Worm (Caenorhabditis elegans) whole organism, early embryonic: ENCODE measurements around the gene dnj-9.
"Not testable (repeated sequence)": the region's sequence is repeated elsewhere in the genome, so short reads cannot be mapped to it uniquely, and the experiment has no call there.

Source experiments
- B0310.2 ChIP-seq: sonication (generic microtip); optimal IDR thresholded peaks from 2 replicates; lab custom pipeline; 2016; ENCODE audit warnings: mild to moderate bottlenecking, missing genetic modification characterization, missing compliant biosample characterization
- F13C5.2 ChIP-seq: sonication (generic microtip); optimal IDR thresholded peaks from 2 replicates; lab custom pipeline; 2017; ENCODE audit warnings: mild to moderate bottlenecking, missing genetic modification characterization, inconsistent platforms, missing compliant biosample characterization
- aly-1 ChIP-seq: sonication (generic microtip); optimal IDR thresholded peaks from 2 replicates; lab custom pipeline; 2016; ENCODE audit warnings: missing genetic modification characterization, missing compliant biosample characterization
- ama-1 ChIP-seq: fragments of 150-350 bp; optimal IDR thresholded peaks from 2 replicates; lab custom pipeline; 2014
- ceh-13 ChIP-seq: fragments of 200-800 bp; sonication (Bioruptor generic); optimal IDR thresholded peaks from 2 replicates; lab custom pipeline; 2018; ENCODE audit warnings: mild to moderate bottlenecking, missing genetic modification characterization, missing compliant biosample characterization
- ceh-36 ChIP-seq: sonication (generic microtip); optimal IDR thresholded peaks from 2 replicates; lab custom pipeline; 2016; ENCODE audit warnings: missing genetic modification characterization, inconsistent platforms, missing compliant biosample characterization
- ets-7 ChIP-seq: sonication (generic microtip); optimal IDR thresholded peaks from 2 replicates; lab custom pipeline; 2016; ENCODE audit warnings: missing genotype, missing genetic modification characterization, missing compliant biosample characterization
- flt-1 ChIP-seq: fragments of 200-800 bp; sonication (Bioruptor generic); IDR thresholded peaks from 2 replicates; pipeline ENCODE4 v1.3.6; 2022; ENCODE audit warnings: missing genetic modification characterization, missing compliant biosample characterization
- hmbx-1 ChIP-seq: sonication (generic microtip); optimal IDR thresholded peaks from 2 replicates; lab custom pipeline; 2016; ENCODE audit warnings: mild to moderate bottlenecking, missing genetic modification characterization, missing compliant biosample characterization
- hmg-4 ChIP-seq: fragments of 200-800 bp; sonication (Bioruptor generic); optimal IDR thresholded peaks from 2 replicates; lab custom pipeline; 2018; ENCODE audit warnings: mild to moderate bottlenecking, missing genetic modification characterization, missing compliant biosample characterization
- hnd-1 ChIP-seq: sonication (generic microtip); optimal IDR thresholded peaks from 2 replicates; lab custom pipeline; 2016; ENCODE audit warnings: missing genetic modification characterization, missing compliant biosample characterization
- pes-1 ChIP-seq: fragments of 200-800 bp; sonication (Bioruptor generic); IDR thresholded peaks from 2 replicates; pipeline ENCODE4 v1.3.6; 2022; ENCODE audit warnings: missing genetic modification reagents, missing genetic modification characterization, missing compliant biosample characterization
- scrt-1 ChIP-seq: fragments of 200-800 bp; sonication (Bioruptor generic); IDR thresholded peaks from 2 replicates; pipeline ENCODE4 v1.3.6; 2022; ENCODE audit warnings: missing genetic modification characterization, missing compliant biosample characterization
- sea-1 ChIP-seq: fragments of 200-800 bp; sonication (Bioruptor generic); conservative IDR thresholded peaks from 2 replicates; pipeline ENCODE4 v1.3.6; 2022; ENCODE audit warnings: missing genetic modification characterization, missing compliant biosample characterization
- tbx-11 ChIP-seq: fragments of 200-800 bp; sonication (Bioruptor generic); IDR thresholded peaks from 2 replicates; pipeline ENCODE4 v1.3.6; 2022; ENCODE audit warnings: missing genetic modification characterization, missing compliant biosample characterization
- tbx-37 ChIP-seq: fragments of 200-800 bp; sonication (Bioruptor generic); conservative IDR thresholded peaks from 2 replicates; pipeline ENCODE4 v1.3.6; 2022; ENCODE audit warnings: missing genetic modification reagents, missing genetic modification characterization, missing compliant biosample characterization
- tra-4 ChIP-seq: sonication (generic microtip); optimal IDR thresholded peaks from 2 replicates; lab custom pipeline; 2017; ENCODE audit warnings: missing genetic modification characterization, missing compliant biosample characterization

Gene dnj-9

ce11 chrII:4857873-4858364 is 6.1 kb downstream of the dnj-9 start, which contains the start of gene F11G11.5:
F11G11.5 (plus strand) TSS chrII:4857923.
- no peak for TF ChIP-seq tbx-11
- no peak for TF ChIP-seq tbx-37 (GFP tag; lab: Robert Waterston, UW)
- no peak for TF ChIP-seq B0310.2 (tag; lab: Kevin White, UChicago)
- no peak for TF ChIP-seq sea-1 (GFP tag; lab: Robert Waterston, UW)
- no peak for TF ChIP-seq hmbx-1
- TF ChIP-seq hmg-4 (GFP tag; lab: Kevin White, UChicago), result no peak
- TF ChIP-seq flt-1 (GFP tag; lab: Robert Waterston, UW), result no peak
- no peak for TF ChIP-seq hnd-1 (tag; lab: Kevin White, UChicago)

- TF ChIP-seq aly-1 (tag; lab: Kevin White, UChicago), result no peak
- no peak for TF ChIP-seq hmg-4 (GFP tag; lab: Kevin White, UChicago)
- TF ChIP-seq sea-1 (GFP tag; lab: Robert Waterston, UW), result no peak
- TF ChIP-seq tbx-11, result no peak
- no peak for TF ChIP-seq flt-1 (GFP tag; lab: Robert Waterston, UW)
- no peak for TF ChIP-seq ceh-36 (tag; lab: Kevin White, UChicago)
- TF ChIP-seq tra-4 (tag; lab: Kevin White, UChicago), result no peak
- TF ChIP-seq ama-1 (lab: Kevin White, UChicago), result no peak
- no peak for TF ChIP-seq ceh-13 (GFP tag; lab: Kevin White, UChicago)
- no peak for TF ChIP-seq pes-1 (GFP tag; lab: Robert Waterston, UW)
- TF ChIP-seq hmbx-1, result no peak
- no peak for TF ChIP-seq F13C5.2 (tag; lab: Kevin White, UChicago)
These were observed 7.1 kb downstream of the dnj-9 start for ce11 chrII:4858906-4859411.

DNA sequence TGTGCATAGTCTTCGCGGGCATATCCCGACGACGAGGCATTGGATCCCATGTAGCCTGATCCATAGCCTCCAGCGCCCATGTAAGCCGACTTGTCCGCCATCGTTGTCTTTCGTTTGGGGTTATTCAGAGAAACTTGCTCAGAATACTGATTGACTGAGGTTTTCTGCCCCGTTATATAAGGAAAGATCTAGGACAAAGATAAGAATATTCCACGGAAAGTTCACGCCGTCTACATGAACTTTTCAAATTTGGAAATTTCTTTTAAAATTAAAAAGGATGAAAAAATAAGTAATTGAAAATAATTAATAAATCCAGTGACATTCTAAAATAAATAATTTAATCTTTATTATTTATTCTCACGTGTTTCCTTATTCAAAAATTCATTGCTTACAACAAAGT is 8.4 kb downstream of the dnj-9 start, which contains the start of the genes nspd-5 and F11G11.4:
Gene nspd-5 (minus strand): TSS at position 101 of the 400 bp plus-strand sequence.
Gene F11G11.4 (plus strand): TSS at position 335 of the 400 bp plus-strand sequence.
- not testable (repeated sequence) for TF ChIP-seq tbx-37 (GFP tag; lab: Robert Waterston, UW); ama-1 (lab: Kevin White, UChicago); ceh-13 (GFP tag; lab: Kevin White, UChicago)

- TF ChIP-seq ceh-36 (tag; lab: Kevin White, UChicago) (no peak), B0310.2 (tag; lab: Kevin White, UChicago) (no peak), ama-1 (lab: Kevin White, UChicago) (no peak), tra-4 (tag; lab: Kevin White, UChicago) (no peak), ceh-13 (GFP tag; lab: Kevin White, UChicago) (no peak), sea-1 (GFP tag; lab: Robert Waterston, UW) (no peak), scrt-1 (GFP tag; lab: Robert Waterston, UW) (no peak)
These were observed 11.5 kb downstream of the dnj-9 start, which contains the start of the genes mpst-4 and F11G11.14 for ce11 chrII:4863357-4863756. mpst-4 (minus strand) TSS chrII:4863457. F11G11.14 (plus strand) TSS chrII:4863681.

ce11 chrII:4866045-4866444 is 14.2 kb downstream of the dnj-9 start:
- TF ChIP-seq ama-1 (lab: Kevin White, UChicago) (no peak), aly-1 (tag; lab: Kevin White, UChicago) (no peak), F13C5.2 (tag; lab: Kevin White, UChicago) (no peak), hnd-1 (tag; lab: Kevin White, UChicago) (no peak), sea-1 (GFP tag; lab: Robert Waterston, UW) (no peak), hmg-4 (GFP tag; lab: Kevin White, UChicago) (no peak), hmbx-1 (no peak), tbx-37 (GFP tag; lab: Robert Waterston, UW) (no peak), pes-1 (GFP tag; lab: Robert Waterston, UW) (no peak), tra-4 (tag; lab: Kevin White, UChicago) (no peak)

DNA sequence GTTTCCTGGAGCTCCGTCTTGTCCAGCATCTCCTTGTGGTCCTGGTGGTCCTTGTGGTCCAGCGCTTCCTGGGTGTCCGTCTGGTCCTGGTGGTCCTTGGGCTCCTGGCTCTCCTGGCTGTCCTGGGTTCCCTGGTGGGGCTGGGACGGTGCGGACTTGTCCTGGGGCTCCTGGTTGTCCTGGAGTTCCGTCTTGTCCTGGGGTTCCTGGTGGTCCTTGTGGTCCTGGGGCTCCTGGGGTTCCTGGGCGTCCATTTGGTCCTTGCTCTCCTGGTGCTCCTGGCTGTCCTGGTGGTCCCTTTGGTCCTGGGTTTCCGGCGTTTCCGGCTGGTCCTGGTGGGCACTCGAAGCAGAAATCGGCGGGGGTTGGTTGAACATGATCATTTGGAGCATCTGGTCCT is 15.0 kb downstream of the dnj-9 start:
- 0 out of 2 replicates have a peak, but pooled peaks have one; percentile 15 for TF ChIP-seq pes-1 (GFP tag; lab: Robert Waterston, UW)
- TF ChIP-seq scrt-1 (GFP tag; lab: Robert Waterston, UW), result 0 out of 2 replicates have a peak, but pooled peaks have one; percentile 58

ce11 chrII:4867476-4867875 is 15.6 kb downstream of the dnj-9 start, which contains the start of gene col-17:
col-17 (minus strand) TSS chrII:4867576.
- TF ChIP-seq tbx-11 (no peak), tbx-37 (GFP tag; lab: Robert Waterston, UW) (no peak), pes-1 (GFP tag; lab: Robert Waterston, UW) (no peak), sea-1 (GFP tag; lab: Robert Waterston, UW) (no peak), F13C5.2 (tag; lab: Kevin White, UChicago) (no peak), hmbx-1 (no peak), ceh-13 (GFP tag; lab: Kevin White, UChicago) (no peak), hnd-1 (tag; lab: Kevin White, UChicago) (no peak), ama-1 (lab: Kevin White, UChicago) (no peak), ceh-36 (tag; lab: Kevin White, UChicago) (no peak), tra-4 (tag; lab: Kevin White, UChicago) (no peak), scrt-1 (GFP tag; lab: Robert Waterston, UW) (no peak), ets-7 (no peak), flt-1 (GFP tag; lab: Robert Waterston, UW) (no peak), aly-1 (tag; lab: Kevin White, UChicago) (no peak), hmg-4 (GFP tag; lab: Kevin White, UChicago) (no peak), B0310.2 (tag; lab: Kevin White, UChicago) (no peak)
